Worm (Caenorhabditis elegans) whole organism, L2 larva: ENCODE data around the gene lido-17.

Experiments
- F13H6.1 ChIP-seq: sonication (generic microtip); optimal IDR thresholded peaks from 2 replicates; lab custom pipeline; 2016; ENCODE audit warnings: missing genetic modification characterization, missing compliant biosample characterization
- R02D3.7 ChIP-seq: fragments of 150-350 bp; optimal IDR thresholded peaks from 2 replicates; lab custom pipeline; 2014; ENCODE audit warnings: missing biosample characterization, missing genetic modification characterization
- Y55F3AM.14 ChIP-seq: fragments of 200-800 bp; sonication (Bioruptor generic); optimal IDR thresholded peaks from 2 replicates; lab custom pipeline; 2018; ENCODE audit warnings: mild to moderate bottlenecking, missing genetic modification characterization, missing compliant biosample characterization
- alr-1 ChIP-seq: fragments of 150-350 bp; optimal IDR thresholded peaks from 2 replicates; lab custom pipeline; 2014; ENCODE audit warnings: missing biosample characterization, missing genetic modification characterization
- ama-1 ChIP-seq: fragments of 150-350 bp; optimal IDR thresholded peaks from 2 replicates; lab custom pipeline; 2018; ENCODE audit warnings: inconsistent platforms
- blmp-1 ChIP-seq: sonication (generic microtip); optimal IDR thresholded peaks from 2 replicates; lab custom pipeline; 2017; ENCODE audit warnings: missing genetic modification characterization, mild to moderate bottlenecking, missing compliant biosample characterization, antibody characterized with exemption, moderate library complexity; ENCODE audit not compliant: insufficient read depth
- ceh-16 ChIP-seq: fragments of 150-350 bp; optimal IDR thresholded peaks from 2 replicates; lab custom pipeline; 2014; ENCODE audit warnings: missing biosample characterization, missing genetic modification characterization
- dmd-4 ChIP-seq: sonication (generic microtip); optimal IDR thresholded peaks from 2 replicates; lab custom pipeline; 2017; ENCODE audit warnings: missing biosample characterization, missing genetic modification characterization
- egl-27 ChIP-seq: sonication (generic microtip); optimal IDR thresholded peaks from 3 replicates; lab custom pipeline; 2017; ENCODE audit warnings: missing biosample characterization, missing genetic modification reagents, missing genetic modification characterization
- elt-1 ChIP-seq: fragments of 150-350 bp; optimal IDR thresholded peaks from 2 replicates; lab custom pipeline; 2014; ENCODE audit warnings: missing biosample characterization, missing genetic modification characterization
- elt-3 ChIP-seq: sonication (generic microtip); optimal IDR thresholded peaks from 2 replicates; lab custom pipeline; 2017; ENCODE audit warnings: missing biosample characterization, missing genetic modification characterization
- fos-1 ChIP-seq: fragments of 150-350 bp; optimal IDR thresholded peaks from 2 replicates; lab custom pipeline; 2014; ENCODE audit warnings: missing biosample characterization, missing genetic modification characterization
- gmeb-1 ChIP-seq: fragments of 150-350 bp; optimal IDR thresholded peaks from 2 replicates; lab custom pipeline; 2014; ENCODE audit warnings: missing biosample characterization, missing genetic modification characterization
- lin-11 ChIP-seq: fragments of 150-350 bp; sonication (generic microtip); optimal IDR thresholded peaks from 2 replicates; lab custom pipeline; 2014; ENCODE audit warnings: missing biosample characterization, missing genetic modification characterization, inconsistent platforms, mixed read lengths
- lin-13 ChIP-seq: fragments of 150-350 bp; optimal IDR thresholded peaks from 2 replicates; lab custom pipeline; 2014; ENCODE audit warnings: missing biosample characterization, missing genetic modification reagents, missing genetic modification characterization
- lin-39 ChIP-seq: fragments of 150-350 bp; optimal IDR thresholded peaks from 2 replicates; lab custom pipeline; 2014; ENCODE audit warnings: missing biosample characterization, missing genetic modification reagents, missing genetic modification characterization
- lsy-2 ChIP-seq, 2 experiments: fragments of 150-350 bp in 1 of 2; sonication (generic microtip) in 1 of 2; optimal IDR thresholded peaks; 2 replicates each; lab custom pipeline; 2014 to 2017; ENCODE audit warnings: missing biosample characterization in 2 of 2, missing genetic modification characterization in 2 of 2
- mbf-1 ChIP-seq: sonication (generic microtip); optimal IDR thresholded peaks from 2 replicates; lab custom pipeline; 2017; ENCODE audit warnings: missing biosample characterization, missing genetic modification characterization
- mdl-1 ChIP-seq, 2 experiments: fragments of 150-350 bp in 1 of 2; sonication (generic microtip) in 1 of 2; optimal IDR thresholded peaks; 2 replicates each; lab custom pipeline; 2017; ENCODE audit warnings: missing biosample characterization in 2 of 2, missing genetic modification characterization in 2 of 2
- nhr-10 ChIP-seq: sonication (generic microtip); optimal IDR thresholded peaks from 2 replicates; lab custom pipeline; 2017; ENCODE audit warnings: missing biosample characterization, missing genetic modification characterization
- nhr-11 ChIP-seq: fragments of 150-350 bp; optimal IDR thresholded peaks from 2 replicates; lab custom pipeline; 2014; ENCODE audit warnings: missing biosample characterization, missing genetic modification characterization
- nhr-12 ChIP-seq: fragments of 150-350 bp; optimal IDR thresholded peaks from 2 replicates; lab custom pipeline; 2014; ENCODE audit warnings: missing biosample characterization, missing genetic modification characterization
- nhr-129 ChIP-seq: fragments of 150-350 bp; optimal IDR thresholded peaks from 2 replicates; lab custom pipeline; 2014; ENCODE audit warnings: missing biosample characterization, missing genetic modification characterization
- nhr-21 ChIP-seq: fragments of 150-350 bp; optimal IDR thresholded peaks from 2 replicates; lab custom pipeline; 2014; ENCODE audit warnings: missing biosample characterization, missing genetic modification characterization
- nhr-25 ChIP-seq: fragments of 150-350 bp; sonication (generic microtip); optimal IDR thresholded peaks from 3 replicates; lab custom pipeline; 2014; ENCODE audit warnings: missing biosample characterization, missing genetic modification characterization
- nhr-6 ChIP-seq: fragments of 150-350 bp; optimal IDR thresholded peaks from 2 replicates; lab custom pipeline; 2014; ENCODE audit warnings: missing biosample characterization, missing genetic modification characterization
- nhr-77 ChIP-seq: fragments of 150-350 bp; optimal IDR thresholded peaks from 2 replicates; lab custom pipeline; 2014; ENCODE audit warnings: missing biosample characterization, missing genetic modification characterization
- peb-1 ChIP-seq: fragments of 150-350 bp; optimal IDR thresholded peaks from 2 replicates; lab custom pipeline; 2014; ENCODE audit warnings: missing biosample characterization, missing genetic modification characterization
- sem-4 ChIP-seq: fragments of 150-350 bp; optimal IDR thresholded peaks from 2 replicates; lab custom pipeline; 2014; ENCODE audit warnings: missing biosample characterization, missing genetic modification reagents, missing genetic modification characterization
- skn-1 ChIP-seq: sonication (generic microtip); optimal IDR thresholded peaks from 2 replicates; lab custom pipeline; 2017; ENCODE audit warnings: missing biosample characterization, missing genetic modification characterization
- sma-9 ChIP-seq, 2 experiments: fragments of 150-350 bp in 1 of 2; sonication (generic microtip) in 1 of 2; optimal IDR thresholded peaks; 2 replicates each; lab custom pipeline; 2014 to 2016; ENCODE audit warnings: missing genetic modification characterization in 2 of 2, mild to moderate bottlenecking in 1 of 2, missing biosample characterization in 1 of 2, missing compliant biosample characterization in 1 of 2, missing genetic modification reagents in 1 of 2, moderate library complexity in 1 of 2
- unc-39 ChIP-seq: fragments of 150-350 bp; optimal IDR thresholded peaks from 2 replicates; lab custom pipeline; 2014; ENCODE audit warnings: missing biosample characterization, missing genetic modification characterization
- unc-55 ChIP-seq: fragments of 150-350 bp; sonication (generic microtip); optimal IDR thresholded peaks from 3 replicates; lab custom pipeline; 2014; ENCODE audit warnings: missing biosample characterization, missing genetic modification reagents, missing genetic modification characterization
- unc-62 ChIP-seq: fragments of 150-350 bp; optimal IDR thresholded peaks from 2 replicates; lab custom pipeline; 2014; ENCODE audit warnings: missing biosample characterization, missing genetic modification reagents, missing genetic modification characterization
- ztf-1 ChIP-seq: fragments of 200-800 bp; sonication (Bioruptor generic); conservative IDR thresholded peaks from 2 replicates; pipeline ENCODE4 v1.3.6; 2022; ENCODE audit warnings: missing genetic modification characterization, missing compliant biosample characterization
- ztf-11 ChIP-seq: sonication (generic microtip); optimal IDR thresholded peaks from 2 replicates; lab custom pipeline; 2017; ENCODE audit warnings: missing biosample characterization, missing genetic modification characterization
- ztf-4 ChIP-seq: fragments of 150-350 bp; optimal IDR thresholded peaks from 2 replicates; lab custom pipeline; 2014; ENCODE audit warnings: missing biosample characterization, missing genetic modification characterization

lido-17 gene

DNA sequence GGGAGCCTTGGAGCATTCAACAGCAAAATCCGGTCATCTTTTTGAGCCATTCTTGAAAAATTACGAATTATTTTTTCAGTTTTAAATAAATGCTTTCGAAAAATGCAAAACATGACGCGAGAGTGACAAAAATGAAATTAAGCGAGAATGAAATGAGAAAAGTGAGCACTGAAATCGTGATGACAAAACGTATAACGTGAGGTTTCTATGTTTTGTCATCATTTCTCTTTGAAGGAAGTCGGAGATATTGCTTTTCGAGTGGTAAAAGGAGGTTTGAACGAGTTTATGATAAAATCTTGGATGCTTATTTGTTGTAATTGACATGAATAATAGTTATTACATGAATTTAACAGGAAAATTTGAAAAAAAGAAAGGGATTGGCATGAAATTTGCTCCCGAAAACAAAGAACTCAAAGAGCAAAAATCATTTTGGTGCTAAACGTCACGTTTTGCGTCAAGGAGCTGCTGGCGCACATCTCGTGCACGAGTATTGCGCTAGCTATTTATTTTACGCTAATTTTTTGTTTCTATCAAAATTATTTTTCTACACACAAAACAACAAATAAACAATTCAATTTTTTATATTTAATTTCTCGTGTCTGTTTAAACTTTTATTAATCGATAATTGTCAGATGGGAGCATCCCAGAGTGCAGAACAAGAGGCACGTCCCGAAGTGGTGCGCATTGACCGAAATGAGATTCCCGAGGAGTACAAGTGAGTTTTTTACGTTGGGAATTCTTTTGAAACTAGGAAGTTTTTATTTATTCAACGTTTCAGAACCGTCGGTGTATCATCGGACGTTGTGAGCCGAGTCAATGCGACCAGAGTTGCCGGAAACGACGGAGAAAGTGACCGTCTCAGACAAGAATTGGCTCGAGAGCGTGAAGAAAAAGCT lies 24.0 kb upstream of the lido-17 start, which contains the start of the genes gss-1 and chch-3 (continued):
- TF ChIP-seq ztf-1 (GFP tag; lab: Robert Waterston, UW) (no peak), lin-39 (tag; lab: Kevin White, UChicago) (no peak), nhr-12 (tag; lab: Kevin White, UChicago) (no peak), gmeb-1 (tag; lab: Kevin White, UChicago) (peak; percentile 69), unc-62 (GFP tag; lab: Kevin White, UChicago) (no peak), R02D3.7 (no peak), Y55F3AM.14 (GFP tag; lab: Kevin White, UChicago) (no peak), ceh-16 (no peak), egl-27 (tag; lab: Kevin White, UChicago) (no peak), lin-13 (GFP tag; lab: Kevin White, UChicago) (peak; percentile 43), skn-1 (tag; lab: Kevin White, UChicago) (no peak), peb-1 (tag; lab: Kevin White, UChicago) (no peak), unc-39 (tag; lab: Kevin White, UChicago) (no peak), nhr-10 (tag; lab: Kevin White, UChicago) (no peak), elt-3 (no peak), alr-1 (tag; lab: Kevin White, UChicago) (no peak), nhr-6 (no peak), F13H6.1 (peak; percentile 24), dmd-4 (tag; lab: Kevin White, UChicago) (no peak), nhr-129 (tag; lab: Kevin White, UChicago) (peak; percentile 71), sma-9 (GFP tag; optimal IDR thresholded peaks at IDR 0.05; lab: Kevin White, UChicago) (peak; percentile 65), sma-9 (tag; optimal IDR thresholded peaks at IDR 0.05; lab: Kevin White, UChicago) (no peak), nhr-11 (tag; lab: Kevin White, UChicago) (no peak), nhr-77 (tag; lab: Kevin White, UChicago) (no peak)

ce11 chrII:9412086-9412608 lies 19.5 kb upstream of the lido-17 start, which contains the start of gene arrd-3:
Gene arrd-3 (plus strand): TSS chrII:9412558.
- TF ChIP-seq sma-9 (GFP tag; optimal IDR thresholded peaks at IDR 0.05; lab: Kevin White, UChicago) (peak; percentile 18), sma-9 (tag; optimal IDR thresholded peaks at IDR 0.05; lab: Kevin White, UChicago) (no peak), nhr-77 (tag; lab: Kevin White, UChicago) (no peak), blmp-1 (no peak), gmeb-1 (tag; lab: Kevin White, UChicago) (peak; percentile 7), mdl-1 (tag; optimal IDR thresholded peaks at IDR 0.05; lab: Kevin White, UChicago) (no peak), dmd-4 (tag; lab: Kevin White, UChicago) (no peak), nhr-21 (tag; lab: Kevin White, UChicago) (no peak), lin-39 (tag; lab: Kevin White, UChicago) (no peak), ztf-1 (GFP tag; lab: Robert Waterston, UW) (no peak), unc-55 (GFP tag; lab: Kevin White, UChicago) (no peak), nhr-25 (tag; lab: Kevin White, UChicago) (no peak), mbf-1 (tag; lab: Kevin White, UChicago) (no peak), nhr-11 (tag; lab: Kevin White, UChicago) (no peak), fos-1 (peak; percentile 94), elt-1 (tag; lab: Kevin White, UChicago) (no peak), ceh-16 (no peak), nhr-10 (tag; lab: Kevin White, UChicago) (no peak), ztf-11 (tag; lab: Kevin White, UChicago) (no peak), alr-1 (tag; lab: Kevin White, UChicago) (no peak), F13H6.1 (no peak)

DNA sequence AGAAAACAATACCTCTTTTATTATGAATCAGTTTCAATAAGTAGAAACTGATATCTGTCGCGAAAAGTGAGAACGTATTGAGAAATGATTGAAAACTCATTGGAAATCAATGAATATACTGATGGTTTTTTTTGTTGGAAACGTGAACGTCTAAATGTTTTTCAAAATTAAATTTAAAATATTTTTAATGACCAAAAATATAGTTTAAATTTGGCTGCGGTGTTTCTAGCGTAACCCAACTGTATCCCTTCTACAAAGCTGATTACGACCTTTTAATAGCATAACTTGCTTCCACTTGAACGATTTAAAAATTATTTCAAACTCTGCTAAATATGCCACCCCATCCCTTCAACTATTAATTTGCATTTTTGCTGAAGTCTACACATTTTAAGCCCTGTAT lies 18.9 kb upstream of the lido-17 start, which contains the start of gene M176.9:
M176.9 (minus strand) TSS at position 101 of the 400 bp plus-strand sequence.
- TF ChIP-seq ztf-4 (no peak), nhr-6 (no peak), nhr-25 (tag; lab: Kevin White, UChicago) (no peak), dmd-4 (tag; lab: Kevin White, UChicago) (no peak), nhr-21 (tag; lab: Kevin White, UChicago) (no peak), sma-9 (GFP tag; optimal IDR thresholded peaks at IDR 0.05; lab: Kevin White, UChicago) (no peak), sma-9 (tag; optimal IDR thresholded peaks at IDR 0.05; lab: Kevin White, UChicago) (no peak), sem-4 (tag; lab: Kevin White, UChicago) (no peak), lin-11 (tag; lab: Kevin White, UChicago) (no peak), lsy-2 (tag; optimal IDR thresholded peaks at IDR 0.05; lab: Kevin White, UChicago) (no peak), nhr-129 (tag; lab: Kevin White, UChicago) (no peak), ama-1 (lab: Kevin White, UChicago) (no peak), mbf-1 (tag; lab: Kevin White, UChicago) (no peak), fos-1 (no peak), unc-55 (GFP tag; lab: Kevin White, UChicago) (no peak)
